Worm (Caenorhabditis elegans): ENCODE measurements around the gene srb-18.

srb-18 gene

ce11 chrV:7521304-7521703, 6.3 kb downstream of the srb-18 start:
- TF ChIP-seq lin-39 (tag; optimal IDR thresholded peaks at IDR 0.05) (no peak), nhr-77 (tag; optimal IDR thresholded peaks at IDR 0.05) (no peak), pqm-1 (tag; optimal IDR thresholded peaks at IDR 0.05) (peak; percentile 89), elt-2 (tag; optimal IDR thresholded peaks at IDR 0.05) (peak; percentile 75), nhr-28 (tag; optimal IDR thresholded peaks at IDR 0.05) (no peak), egl-27 (tag; optimal IDR thresholded peaks at IDR 0.05) (no peak), mdl-1 (tag; optimal IDR thresholded peaks at IDR 0.05) (no peak), ceh-16 (tag; optimal IDR thresholded peaks at IDR 0.05) (no peak), unc-39 (tag; optimal IDR thresholded peaks at IDR 0.05) (no peak), ama-1 (optimal IDR thresholded peaks at IDR 0.05) (no peak)

- TF ChIP-seq nhr-237 (tag; optimal IDR thresholded peaks at IDR 0.05): no peak
- no peak for TF ChIP-seq ztf-11 (tag; optimal IDR thresholded peaks at IDR 0.05)
- TF ChIP-seq tbx-2 (tag; optimal IDR thresholded peaks at IDR 0.05): no peak
- no peak for TF ChIP-seq R02D3.7 (tag; optimal IDR thresholded peaks at IDR 0.05)
- no peak for TF ChIP-seq ceh-82 (tag; optimal IDR thresholded peaks at IDR 0.05)
- TF ChIP-seq nhr-23 (tag; optimal IDR thresholded peaks at IDR 0.05): no peak
- TF ChIP-seq nhr-28 (tag; optimal IDR thresholded peaks at IDR 0.05): no peak
- TF ChIP-seq fos-1 (tag; optimal IDR thresholded peaks at IDR 0.05): no peak
- no peak for TF ChIP-seq hmg-11 (tag; optimal IDR thresholded peaks at IDR 0.05)
- no peak for TF ChIP-seq pha-4 (tag; optimal IDR thresholded peaks at IDR 0.05)
- TF ChIP-seq mdl-1 (tag; optimal IDR thresholded peaks at IDR 0.05): no peak
- no peak for TF ChIP-seq egl-5 (tag; optimal IDR thresholded peaks at IDR 0.05)
Observed at ce11 chrV:7522279-7522678, 7.2 kb downstream of the srb-18 start, which contains the start of gene C54F6.15. Gene C54F6.15 (minus strand): TSS chrV:7522379.

- TF ChIP-seq nhr-43 (tag; optimal IDR thresholded peaks at IDR 0.05; ENCODE audit: poor library complexity, severe bottlenecking) (no peak), hmg-11 (tag; optimal IDR thresholded peaks at IDR 0.05) (no peak), skn-1 (tag; optimal IDR thresholded peaks at IDR 0.05) (no peak), jun-1 (tag; optimal IDR thresholded peaks at IDR 0.05) (no peak), ceh-28 (tag; optimal IDR thresholded peaks at IDR 0.05) (no peak), pha-4 (tag; optimal IDR thresholded peaks at IDR 0.05) (no peak), daf-12 (tag; optimal IDR thresholded peaks at IDR 0.05) (no peak), fkh-2 (tag; optimal IDR thresholded peaks at IDR 0.05) (no peak), nhr-25 (tag; optimal IDR thresholded peaks at IDR 0.05) (no peak), ztf-11 (tag; optimal IDR thresholded peaks at IDR 0.05) (no peak), R02D3.7 (tag; optimal IDR thresholded peaks at IDR 0.05) (no peak), nhr-12 (tag; optimal IDR thresholded peaks at IDR 0.05) (no peak), nhr-23 (tag; optimal IDR thresholded peaks at IDR 0.05) (no peak), nhr-67 (tag; optimal IDR thresholded peaks at IDR 0.05) (no peak), lsy-12 (tag; optimal IDR thresholded peaks at IDR 0.05) (no peak)
Observed at ce11 chrV:7523392-7523791, 8.4 kb downstream of the srb-18 start, which contains the start of gene C54F6.6. Gene C54F6.6 (plus strand): TSS chrV:7523692.

DNA sequence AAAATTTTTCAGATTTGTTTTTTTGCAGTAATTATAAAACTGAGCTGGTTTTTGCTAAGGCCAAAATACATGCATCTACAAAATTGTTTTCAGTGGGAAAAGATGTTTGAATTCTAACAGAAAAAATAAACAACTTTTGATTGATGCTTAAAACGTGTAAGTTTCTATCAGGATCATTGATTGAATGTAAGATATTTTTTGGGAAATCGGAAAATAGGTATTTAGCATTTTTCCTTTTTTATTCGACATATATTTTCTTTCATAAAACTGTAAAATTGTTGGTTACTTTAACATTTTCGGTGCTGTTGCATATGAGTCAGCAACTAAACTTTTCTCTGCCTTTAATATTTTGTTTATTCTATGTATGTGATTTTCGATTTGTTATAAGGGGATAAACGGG, 9.4 kb downstream of the srb-18 start, which contains the start of gene C54F6.20:
Gene C54F6.20, plus strand, starts transcription at position 301 of the 400 bp plus-strand sequence.
- TF ChIP-seq nfya-1 (tag; optimal IDR thresholded peaks at IDR 0.05; ENCODE audit: insufficient read depth) (no peak), skn-1 (tag; optimal IDR thresholded peaks at IDR 0.05) (no peak), nhr-237 (tag; optimal IDR thresholded peaks at IDR 0.05) (no peak), nhr-67 (tag; optimal IDR thresholded peaks at IDR 0.05) (no peak), ama-1 (optimal IDR thresholded peaks at IDR 0.05) (no peak), nhr-43 (tag; optimal IDR thresholded peaks at IDR 0.05; ENCODE audit: poor library complexity, severe bottlenecking) (no peak), tbx-2 (tag; optimal IDR thresholded peaks at IDR 0.05) (no peak), ceh-28 (tag; optimal IDR thresholded peaks at IDR 0.05) (no peak), ceh-9 (tag; optimal IDR thresholded peaks at IDR 0.05) (no peak), mdl-1 (tag; optimal IDR thresholded peaks at IDR 0.05) (no peak), zag-1 (tag; optimal IDR thresholded peaks at IDR 0.05) (no peak), fos-1 (tag; optimal IDR thresholded peaks at IDR 0.05) (no peak), egl-5 (tag; optimal IDR thresholded peaks at IDR 0.05) (no peak), daf-12 (tag; optimal IDR thresholded peaks at IDR 0.05) (no peak)

ce11 chrV:7525695-7526094, 10.7 kb downstream of the srb-18 start, which contains the start of gene C54F6.18:
Gene C54F6.18 (plus strand): TSS chrV:7525995.
- TF ChIP-seq lin-39 (tag; optimal IDR thresholded peaks at IDR 0.05) (no peak), elt-3 (tag; optimal IDR thresholded peaks at IDR 0.05) (no peak), zag-1 (tag; optimal IDR thresholded peaks at IDR 0.05) (no peak), nhr-23 (tag; optimal IDR thresholded peaks at IDR 0.05) (no peak), lsy-12 (tag; optimal IDR thresholded peaks at IDR 0.05) (no peak), fos-1 (tag; optimal IDR thresholded peaks at IDR 0.05) (no peak), nhr-237 (tag; optimal IDR thresholded peaks at IDR 0.05) (no peak), ztf-11 (tag; optimal IDR thresholded peaks at IDR 0.05) (no peak), fkh-10 (GFP tag; optimal IDR thresholded peaks at IDR 0.05) (no peak), ceh-16 (tag; optimal IDR thresholded peaks at IDR 0.05) (no peak), ama-1 (optimal IDR thresholded peaks at IDR 0.05) (no peak), lin-15B (tag; optimal IDR thresholded peaks at IDR 0.05) (no peak), hmg-11 (tag; optimal IDR thresholded peaks at IDR 0.05) (no peak), R02D3.7 (tag; optimal IDR thresholded peaks at IDR 0.05) (no peak), pqm-1 (tag; optimal IDR thresholded peaks at IDR 0.05) (no peak), nhr-67 (tag; optimal IDR thresholded peaks at IDR 0.05) (no peak), ceh-82 (tag; optimal IDR thresholded peaks at IDR 0.05) (no peak), mml-1 (tag; optimal IDR thresholded peaks at IDR 0.05) (no peak), sea-2 (GFP tag; optimal IDR thresholded peaks at IDR 0.05) (no peak)

Data from whole organism, L3 larva.